Fruit fly (Drosophila melanogaster) whole organism, prepupa: Measurements from ENCODE around the gene CG8176.
A peak's percentile ranks its signal among the peaks of the same experiment; 100 is the strongest.

ENCODE experiments used
- Blimp-1 ChIP-seq: fragments of 200-800 bp; sonication (Bioruptor generic); optimal IDR thresholded peaks from 3 replicates; lab custom pipeline; 2017; ENCODE audit warnings: missing biosample characterization, missing genetic modification characterization, mild to moderate bottlenecking, moderate library complexity, missing genetic modification reagents
- CG10669 ChIP-seq: fragments of 200-800 bp; sonication (Bioruptor generic); optimal IDR thresholded peaks from 3 replicates; lab custom pipeline; 2018; ENCODE audit warnings: missing biosample characterization, mild to moderate bottlenecking, missing genetic modification characterization, moderate library complexity
- CG11294 ChIP-seq: fragments of 200-800 bp; sonication (Bioruptor generic); IDR thresholded peaks from 2 replicates; pipeline ENCODE4 v1.3.6; 2022; ENCODE audit warnings: missing biosample characterization, missing genetic modification characterization
- CG11762 ChIP-seq: fragments of 200-800 bp; sonication (Bioruptor generic); optimal IDR thresholded peaks from 3 replicates; lab custom pipeline; 2016; ENCODE audit warnings: missing biosample characterization, missing genetic modification characterization; ENCODE audit not compliant: insufficient read depth
- CG15336 ChIP-seq: fragments of 200-800 bp; sonication (Bioruptor generic); IDR thresholded peaks from 2 replicates; pipeline ENCODE4 v1.3.6; 2022; ENCODE audit warnings: missing biosample characterization, missing genetic modification characterization
- CG16779 ChIP-seq: fragments of 200-800 bp; sonication (Bioruptor generic); optimal IDR thresholded peaks from 3 replicates; lab custom pipeline; 2017; ENCODE audit warnings: missing biosample characterization, mild to moderate bottlenecking, missing genetic modification characterization
- CG3032 ChIP-seq: fragments of 200-800 bp; optimal IDR thresholded peaks from 2 replicates; lab custom pipeline; 2019; ENCODE audit warnings: missing biosample characterization, mild to moderate bottlenecking, missing genetic modification characterization, moderate library complexity
- CG31627 ChIP-seq: fragments of 200-800 bp; sonication (Bioruptor generic); optimal IDR thresholded peaks from 3 replicates; lab custom pipeline; 2016; ENCODE audit warnings: missing biosample characterization, missing genetic modification characterization
- CG32006 ChIP-seq: fragments of 200-800 bp; sonication (Bioruptor generic); optimal IDR thresholded peaks from 3 replicates; lab custom pipeline; 2017; ENCODE audit warnings: missing biosample characterization, mild to moderate bottlenecking, missing genetic modification characterization
- CG3919 ChIP-seq: fragments of 200-800 bp; sonication (Bioruptor generic); optimal IDR thresholded peaks from 3 replicates; lab custom pipeline; 2016; ENCODE audit warnings: missing biosample characterization, missing genetic modification characterization
- CG4318 ChIP-seq: fragments of 200-800 bp; sonication (Bioruptor generic); optimal IDR thresholded peaks from 3 replicates; lab custom pipeline; 2017; ENCODE audit warnings: missing biosample characterization, mild to moderate bottlenecking, missing genetic modification characterization
- CG6163 ChIP-seq: fragments of 200-800 bp; sonication (Bioruptor generic); IDR thresholded peaks from 3 replicates; pipeline ENCODE4 v1.3.6; 2022; ENCODE audit warnings: missing biosample characterization, missing genetic modification characterization
- CG6276 ChIP-seq: fragments of 200-800 bp; sonication (Bioruptor generic); optimal IDR thresholded peaks from 2 replicates; lab custom pipeline; 2017; ENCODE audit warnings: missing biosample characterization, mild to moderate bottlenecking, missing genetic modification characterization
- CG6792 ChIP-seq: fragments of 200-800 bp; sonication (Bioruptor generic); optimal IDR thresholded peaks from 3 replicates; lab custom pipeline; 2016; ENCODE audit warnings: missing biosample characterization, missing genetic modification characterization
- CG6808 ChIP-seq: fragments of 200-800 bp; sonication (Bioruptor generic); optimal IDR thresholded peaks from 3 replicates; lab custom pipeline; 2017; ENCODE audit warnings: missing biosample characterization, missing genetic modification characterization, mild to moderate bottlenecking, moderate library complexity, missing genetic modification reagents
- CG6854 ChIP-seq: fragments of 200-800 bp; sonication (Bioruptor generic); optimal IDR thresholded peaks from 2 replicates; lab custom pipeline; 2017; ENCODE audit warnings: missing biosample characterization, mild to moderate bottlenecking, missing genetic modification characterization
- CG7368 ChIP-seq: fragments of 200-800 bp; sonication (Bioruptor generic); optimal IDR thresholded peaks from 3 replicates; lab custom pipeline; 2016; ENCODE audit warnings: missing biosample characterization, missing genetic modification characterization
- CG8119 ChIP-seq: fragments of 200-800 bp; sonication (Bioruptor generic); IDR thresholded peaks from 3 replicates; pipeline ENCODE4 v1.3.6; 2022; ENCODE audit warnings: missing biosample characterization, missing genetic modification characterization
- CG8319 ChIP-seq: fragments of 200-800 bp; sonication (Bioruptor generic); optimal IDR thresholded peaks from 3 replicates; lab custom pipeline; 2016; ENCODE audit warnings: missing biosample characterization, missing genetic modification characterization
- CG8632 ChIP-seq: fragments of 200-800 bp; sonication (Bioruptor generic); optimal IDR thresholded peaks from 3 replicates; lab custom pipeline; 2016; ENCODE audit warnings: missing biosample characterization, missing genetic modification characterization
- CG9139 ChIP-seq: fragments of 200-800 bp; sonication (Bioruptor generic); optimal IDR thresholded peaks from 3 replicates; lab custom pipeline; 2017; ENCODE audit warnings: missing biosample characterization, mild to moderate bottlenecking, missing genetic modification characterization
- Eip75B ChIP-seq: fragments of 200-800 bp; sonication (Bioruptor generic); optimal IDR thresholded peaks from 3 replicates; lab custom pipeline; 2016; ENCODE audit warnings: missing biosample characterization, missing genetic modification characterization
- Eip78C ChIP-seq: fragments of 200-800 bp; sonication (Bioruptor generic); peaks from one replicate; lab custom pipeline; 2016; ENCODE audit warnings: missing biosample characterization, missing genetic modification characterization
- Eip93F ChIP-seq: fragments of 200-800 bp; sonication (Bioruptor generic); optimal IDR thresholded peaks from 2 replicates; lab custom pipeline; 2016; ENCODE audit warnings: missing biosample characterization, mild to moderate bottlenecking, missing genetic modification characterization
- Ets21C ChIP-seq: fragments of 200-800 bp; sonication (Bioruptor generic); optimal IDR thresholded peaks from 3 replicates; lab custom pipeline; 2016; ENCODE audit warnings: missing biosample characterization, missing genetic modification characterization
- Gug ChIP-seq: fragments of 200-800 bp; sonication (Bioruptor generic); IDR thresholded peaks from 2 replicates; pipeline ENCODE4 v1.3.6; 2022; ENCODE audit warnings: missing biosample characterization, missing genetic modification characterization
- Hr38 ChIP-seq: sonication (Bioruptor generic); optimal IDR thresholded peaks from 2 replicates; lab custom pipeline; 2016; ENCODE audit warnings: missing biosample characterization, missing genetic modification characterization
- Hr39 ChIP-seq: fragments of 200-800 bp; sonication (Bioruptor generic); optimal IDR thresholded peaks from 2 replicates; lab custom pipeline; 2016; ENCODE audit warnings: missing biosample characterization, missing genetic modification characterization
- Hr4 ChIP-seq: fragments of 200-800 bp; sonication (Bioruptor generic); optimal IDR thresholded peaks from 3 replicates; lab custom pipeline; 2016; ENCODE audit warnings: missing biosample characterization, missing genetic modification characterization
- Lpt ChIP-seq: fragments of 200-800 bp; sonication (Bioruptor generic); optimal IDR thresholded peaks from 3 replicates; lab custom pipeline; 2016; ENCODE audit warnings: missing biosample characterization, missing genetic modification characterization
- Met ChIP-seq: fragments of 200-800 bp; sonication (Bioruptor generic); optimal IDR thresholded peaks from 3 replicates; lab custom pipeline; 2016; ENCODE audit warnings: missing biosample characterization, missing genetic modification characterization
- OdsH ChIP-seq: fragments of 200-800 bp; sonication (Bioruptor generic); optimal IDR thresholded peaks from 3 replicates; lab custom pipeline; 2016; ENCODE audit warnings: missing biosample characterization, missing genetic modification characterization
- Smox ChIP-seq: fragments of 200-800 bp; sonication (Bioruptor generic); optimal IDR thresholded peaks from 3 replicates; lab custom pipeline; 2016; ENCODE audit warnings: missing biosample characterization, missing genetic modification characterization
- Sox102F ChIP-seq: fragments of 200-800 bp; sonication (Bioruptor generic); optimal IDR thresholded peaks from 2 replicates; lab custom pipeline; 2016; ENCODE audit warnings: missing biosample characterization, mild to moderate bottlenecking, missing genetic modification characterization
- Sox15 ChIP-seq: fragments of 200-800 bp; sonication (Bioruptor generic); optimal IDR thresholded peaks from 3 replicates; lab custom pipeline; 2016; ENCODE audit warnings: missing biosample characterization, missing genetic modification characterization
- achi ChIP-seq: fragments of 200-800 bp; sonication (Bioruptor generic); optimal IDR thresholded peaks from 3 replicates; lab custom pipeline; 2016; ENCODE audit warnings: missing biosample characterization, missing genetic modification characterization
- acj6 ChIP-seq: fragments of 200-800 bp; sonication (Bioruptor generic); optimal IDR thresholded peaks from 3 replicates; lab custom pipeline; 2016; ENCODE audit warnings: missing biosample characterization, missing genetic modification characterization
- cyc ChIP-seq: fragments of 200-800 bp; sonication (Bioruptor generic); optimal IDR thresholded peaks from 3 replicates; lab custom pipeline; 2016; ENCODE audit warnings: missing biosample characterization, missing genetic modification characterization
- dac ChIP-seq: fragments of 200-800 bp; sonication (Bioruptor generic); optimal IDR thresholded peaks from 2 replicates; lab custom pipeline; 2017; ENCODE audit warnings: missing biosample characterization, mild to moderate bottlenecking, missing genetic modification characterization
- dsx ChIP-seq: fragments of 200-800 bp; optimal IDR thresholded peaks from 3 replicates; lab custom pipeline; 2019; ENCODE audit warnings: missing biosample characterization, mild to moderate bottlenecking, missing genetic modification characterization, moderate library complexity; ENCODE audit not compliant: poor library complexity, severe bottlenecking
- eg ChIP-seq: fragments of 200-800 bp; sonication (Bioruptor generic); IDR thresholded peaks from 3 replicates; pipeline ENCODE4 v1.3.6; 2022; ENCODE audit warnings: missing biosample characterization, missing genetic modification characterization
- esn ChIP-seq: fragments of 200-800 bp; sonication (Bioruptor generic); optimal IDR thresholded peaks from 2 replicates; lab custom pipeline; 2016; ENCODE audit warnings: missing biosample characterization, mild to moderate bottlenecking, missing genetic modification characterization, moderate library complexity
- fd85E ChIP-seq: fragments of 200-800 bp; sonication (Bioruptor generic); optimal IDR thresholded peaks from 3 replicates; lab custom pipeline; 2016; ENCODE audit warnings: missing biosample characterization, missing genetic modification characterization
- fkh ChIP-seq: fragments of 200-800 bp; sonication (Bioruptor generic); optimal IDR thresholded peaks from 3 replicates; lab custom pipeline; 2017; ENCODE audit warnings: missing biosample characterization, mild to moderate bottlenecking, missing genetic modification characterization, moderate library complexity
- lz ChIP-seq: fragments of 200-800 bp; sonication (Bioruptor generic); optimal IDR thresholded peaks from 3 replicates; lab custom pipeline; 2016; ENCODE audit warnings: missing biosample characterization, missing genetic modification characterization
- net ChIP-seq: fragments of 200-800 bp; sonication (Bioruptor generic); optimal IDR thresholded peaks from 3 replicates; lab custom pipeline; 2016; ENCODE audit warnings: missing biosample characterization, missing genetic modification characterization
- pdm3 ChIP-seq: fragments of 200-800 bp; sonication (Bioruptor generic); optimal IDR thresholded peaks from 3 replicates; lab custom pipeline; 2016; ENCODE audit warnings: missing biosample characterization, missing genetic modification characterization
- salr ChIP-seq, 2 experiments: fragments of 200-800 bp; sonication (Bioruptor generic); optimal IDR thresholded peaks; 3 replicates each; lab custom pipeline; 2016 to 2018; ENCODE audit warnings: missing biosample characterization in 2 of 2, missing genetic modification characterization in 2 of 2, mild to moderate bottlenecking in 1 of 2
- svp ChIP-seq: fragments of 200-800 bp; sonication (Bioruptor generic); peaks from one replicate; lab custom pipeline; 2016; ENCODE audit warnings: missing biosample characterization, missing genetic modification characterization
- topi ChIP-seq: fragments of 200-800 bp; sonication (Bioruptor generic); optimal IDR thresholded peaks from 3 replicates; lab custom pipeline; 2016; ENCODE audit warnings: missing biosample characterization, missing genetic modification characterization

The CG8176 gene

DNA sequence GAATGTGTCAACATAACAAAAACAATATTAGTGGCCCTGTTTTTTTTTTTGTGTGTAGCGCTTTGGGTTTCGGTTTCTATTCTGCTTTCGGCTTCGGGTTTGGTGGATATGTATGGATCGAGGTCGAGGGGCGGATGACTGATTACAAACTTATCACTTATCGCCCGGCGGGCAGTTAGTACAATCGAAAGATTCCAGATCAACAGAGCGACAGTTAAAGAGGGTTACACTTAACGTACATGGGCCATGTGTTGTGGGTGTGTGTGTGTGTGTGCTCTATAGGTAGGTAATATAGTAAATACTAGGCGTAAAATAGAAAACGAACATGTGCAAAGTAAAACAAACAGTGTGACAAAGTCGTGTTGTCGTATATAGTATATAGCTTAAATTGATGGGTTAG lies 33.0 kb downstream of the CG8176 start:
- TF ChIP-seq fkh (peak; percentile 22), acj6 (GFP tag; lab: Kevin White, UChicago) (no peak)

DNA sequence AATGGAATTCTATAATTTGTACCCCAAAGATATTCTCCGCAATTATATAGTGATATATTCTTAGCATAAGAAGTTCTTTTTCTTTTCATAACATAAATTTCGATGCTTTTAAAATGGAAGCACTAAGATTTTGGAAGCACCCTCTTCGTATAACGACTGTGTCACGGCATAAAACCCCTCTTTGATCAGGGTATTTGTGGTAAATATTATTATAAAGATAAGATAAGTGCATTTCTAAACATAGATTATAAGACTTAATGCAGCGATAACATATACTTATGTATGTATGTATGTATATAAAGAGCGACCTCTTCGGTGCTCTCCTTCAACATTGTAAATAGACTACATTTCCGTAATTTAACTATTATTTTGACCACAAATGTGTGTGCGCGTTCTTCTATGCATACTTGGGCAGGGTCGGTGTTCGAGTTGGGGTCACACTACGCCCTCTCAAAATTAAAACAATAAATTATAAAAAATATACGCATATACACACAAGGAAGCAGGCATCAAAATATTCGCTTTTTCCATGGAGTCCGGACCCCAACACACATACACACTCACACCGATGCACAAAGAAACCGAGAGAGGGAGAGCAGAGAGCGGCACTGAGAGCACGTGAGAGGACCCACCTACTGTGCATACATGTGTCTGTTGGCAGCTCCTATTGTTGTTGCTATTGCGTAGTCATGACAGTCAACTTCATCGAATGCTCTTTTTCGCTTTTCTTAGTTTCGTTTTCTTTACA lies 34.6 kb downstream of the CG8176 start:
- TF ChIP-seq CG8319 (GFP tag; lab: Kevin White, UChicago) (no peak), pdm3 (no peak), CG8119 (GFP tag; lab: Robert Waterston, UW) (no peak), Gug (GFP tag; lab: Robert Waterston, UW) (no peak), CG7368 (no peak), CG4318 (GFP tag; lab: Kevin White, UChicago) (no peak), fd85E (GFP tag; lab: Kevin White, UChicago) (no peak), CG6854 (no peak), CG32006 (no peak), fkh (peak; percentile 29), CG6792 (GFP tag; lab: Kevin White, UChicago) (no peak), svp (GFP tag; lab: Kevin White, UChicago) (peak; percentile 78), Sox102F (GFP tag; lab: Kevin White, UChicago) (peak; percentile 46), CG6808 (GFP tag; lab: Kevin White, UChicago) (no peak), Hr39 (no peak), CG3032 (no peak), Hr4 (GFP tag; lab: Kevin White, UChicago) (no peak), Eip93F (GFP tag; lab: Kevin White, UChicago) (peak; percentile 6), OdsH (GFP tag; lab: Kevin White, UChicago) (no peak), Sox15 (GFP tag; lab: Kevin White, UChicago) (no peak), salr (GFP tag; optimal IDR thresholded peaks at IDR 0.05; lab: Kevin White, UChicago) (no peak), CG11762 (GFP tag; lab: Kevin White, UChicago) (no peak), CG31627 (no peak), net (GFP tag; lab: Kevin White, UChicago) (peak; percentile 26), topi (no peak), acj6 (GFP tag; lab: Kevin White, UChicago) (no peak), dsx (GFP tag; lab: Kevin White, UChicago) (peak; percentile 79), CG8632 (GFP tag; lab: Kevin White, UChicago) (peak; percentile 10), Hr38 (GFP tag; lab: Kevin White, UChicago) (no peak), cyc (GFP tag; lab: Kevin White, UChicago) (no peak), esn (no peak), Eip78C (peak; percentile 82), CG9139 (peak; percentile 36), eg (GFP tag; lab: Robert Waterston, UW) (no peak), achi (GFP tag; lab: Kevin White, UChicago) (no peak), CG11294 (no peak), Ets21C (GFP tag; lab: Kevin White, UChicago) (no peak), Blimp-1 (no peak), CG10669 (no peak), Smox (GFP tag; lab: Kevin White, UChicago) (no peak), CG6276 (GFP tag; lab: Kevin White, UChicago) (peak; percentile 27), Eip75B (GFP tag; lab: Kevin White, UChicago) (no peak), CG6163 (GFP tag; lab: Robert Waterston, UW) (no peak), CG16779 (tag; lab: Kevin White, UChicago) (peak; percentile 42), CG15336 (GFP tag; lab: Robert Waterston, UW) (no peak), Met (GFP tag; lab: Kevin White, UChicago) (no peak), dac (GFP tag; lab: Kevin White, UChicago) (no peak), CG3919 (GFP tag; lab: Kevin White, UChicago) (peak; percentile 23), Lpt (peak; percentile 3), lz (GFP tag; lab: Kevin White, UChicago) (no peak)
